Fruit fly (Drosophila melanogaster) Kc167 (cell line): ENCODE results near the gene Epg5.

Experiments
- Myc ChIP-seq: fragments of >200 bp; optimal IDR thresholded peaks from 2 replicates; lab custom pipeline; 2017; ENCODE audit warnings: missing external identifiers
- Sin3A ChIP-seq: fragments of >200 bp; optimal IDR thresholded peaks from 2 replicates; lab custom pipeline; 2018; ENCODE audit warnings: missing external identifiers
- h ChIP-seq: fragments of >200 bp; optimal IDR thresholded peaks from 3 replicates; lab custom pipeline; 2018; ENCODE audit warnings: missing external identifiers
- insv ChIP-seq: fragments of >200 bp; optimal IDR thresholded peaks from 3 replicates; lab custom pipeline; 2018; ENCODE audit warnings: missing external identifiers
- psq ChIP-seq: fragments of >200 bp; optimal IDR thresholded peaks from 2 replicates; lab custom pipeline; 2017; ENCODE audit warnings: missing external identifiers
- ttk ChIP-seq: sonication (Bioruptor generic); optimal IDR thresholded peaks from 2 replicates; lab custom pipeline; 2017; ENCODE audit warnings: missing external identifiers

The Epg5 gene

DNA sequence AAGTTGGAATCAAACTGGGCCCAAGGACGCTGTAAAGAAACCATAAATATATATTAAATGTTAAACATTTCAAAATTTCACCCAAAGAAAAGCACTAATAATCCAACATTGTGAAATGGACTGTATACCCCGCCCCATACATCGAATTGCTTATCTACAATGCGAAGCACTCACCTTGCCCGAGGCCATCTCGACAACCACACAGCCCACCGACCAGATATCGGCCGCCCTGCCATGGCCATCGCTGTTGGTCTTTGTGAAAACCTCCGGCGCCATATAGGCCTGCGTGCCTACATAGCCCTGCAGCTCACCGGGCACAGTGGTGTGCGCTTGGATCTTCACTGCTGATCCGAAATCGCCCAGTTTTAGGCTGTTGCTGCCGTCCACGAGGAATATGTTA is 25.1 kb downstream of the Epg5 start:
- TF ChIP-seq ttk (lab: Kevin White, UChicago) (no peak), Myc (lab: Kevin White, UChicago) (no peak), psq (lab: Kevin White, UChicago) (no peak), insv (lab: Kevin White, UChicago) (no peak), Sin3A (lab: Kevin White, UChicago) (no peak), h (no peak)

- TF ChIP-seq psq (lab: Kevin White, UChicago) = no peak
- no peak for TF ChIP-seq Sin3A (lab: Kevin White, UChicago)
- no peak for TF ChIP-seq h
- no peak for TF ChIP-seq Myc (lab: Kevin White, UChicago)
- TF ChIP-seq ttk (lab: Kevin White, UChicago) = no peak
- no peak for TF ChIP-seq insv (lab: Kevin White, UChicago)
Measured at dm6 chr3R:18732381-18732780, 26.3 kb downstream of the Epg5 start, which contains the start of gene CG14302. Gene CG14302 (plus strand): TSS chr3R:18732681.

dm6 chr3R:18731241-18731640 is 27.4 kb downstream of the Epg5 start:
- TF ChIP-seq h (no peak), psq (lab: Kevin White, UChicago) (no peak), Sin3A (lab: Kevin White, UChicago) (no peak), Myc (lab: Kevin White, UChicago) (no peak), ttk (lab: Kevin White, UChicago) (no peak), insv (lab: Kevin White, UChicago) (no peak)

DNA sequence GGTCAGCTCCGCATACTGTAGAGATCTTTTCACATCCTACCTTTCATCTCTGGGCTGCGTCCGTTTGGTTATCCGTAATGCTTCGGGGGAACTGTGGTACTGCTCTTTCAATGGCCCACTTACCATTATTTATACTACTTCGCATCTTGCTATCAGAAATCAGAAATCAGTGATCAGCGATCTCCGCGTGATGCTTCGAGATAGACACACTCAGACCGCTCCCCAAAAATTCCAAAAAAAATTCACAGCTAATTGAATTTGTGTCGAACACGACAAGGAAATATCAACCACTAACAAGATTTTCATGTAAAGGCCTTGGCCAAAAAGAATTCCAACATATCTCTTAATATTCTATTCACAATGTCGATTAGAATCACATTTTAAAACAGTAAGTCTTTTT is 30.3 kb downstream of the Epg5 start, which contains the start of gene CG7715:
Gene CG7715, minus strand, starts transcription at position 101 of the 400 bp plus-strand sequence.
- TF ChIP-seq Myc (lab: Kevin White, UChicago) (no peak), h (no peak), ttk (lab: Kevin White, UChicago) (no peak), psq (lab: Kevin White, UChicago) (no peak), insv (lab: Kevin White, UChicago) (no peak), Sin3A (lab: Kevin White, UChicago) (no peak)

DNA sequence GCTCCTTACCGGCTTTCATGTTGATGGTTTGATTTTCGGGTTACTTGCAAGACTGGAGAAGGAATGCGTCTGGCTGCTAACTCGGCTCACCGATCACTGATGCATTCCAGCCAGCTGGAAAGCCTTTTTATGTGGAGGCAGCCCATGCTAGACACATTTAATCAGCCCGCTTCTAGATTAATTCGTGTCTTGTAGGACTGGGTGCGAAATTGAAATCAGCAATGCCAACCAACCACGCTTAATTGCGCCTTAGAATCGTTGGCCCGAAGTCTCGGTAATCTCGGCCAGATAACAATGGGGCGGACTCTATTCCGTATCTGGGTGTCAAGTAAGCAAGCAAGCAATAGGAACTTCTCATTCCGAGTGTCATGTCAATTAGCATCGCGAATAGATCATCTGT is 32.3 kb downstream of the Epg5 start, which contains the start of gene CG7714:
Gene CG7714, minus strand, starts transcription at position 101 of the 400 bp plus-strand sequence.
- TF ChIP-seq ttk (lab: Kevin White, UChicago) = no peak

DNA sequence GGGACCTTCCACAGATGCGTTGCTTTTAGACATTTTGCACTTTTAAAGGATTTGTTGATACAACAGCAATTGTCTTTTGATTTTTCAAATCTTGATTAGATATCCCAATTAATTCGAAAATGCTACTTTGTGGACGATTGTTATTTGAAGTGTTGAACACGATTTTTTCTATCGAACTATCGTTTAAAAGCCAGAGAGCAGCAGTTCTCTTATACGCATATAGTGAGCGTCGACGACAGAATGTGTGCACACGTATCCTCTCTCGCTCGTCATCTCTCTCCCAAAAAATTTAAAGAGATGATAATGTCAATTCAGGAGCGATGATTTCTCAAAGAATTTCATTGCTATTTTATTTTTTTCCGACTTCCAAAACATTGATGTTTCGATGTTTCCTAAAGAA is 36.2 kb downstream of the Epg5 start, which contains the start of gene CG34283:
Gene CG34283, minus strand, starts transcription at position 101 of the 400 bp plus-strand sequence.
- TF ChIP-seq ttk (lab: Kevin White, UChicago) (no peak), Sin3A (lab: Kevin White, UChicago) (no peak), h (no peak)

- no peak for TF ChIP-seq insv (lab: Kevin White, UChicago)
Measured at dm6 chr3R:18721368-18721767, 37.3 kb downstream of the Epg5 start.

dm6 chr3R:18719767-18720341 is 38.8 kb downstream of the Epg5 start:
- no peak for TF ChIP-seq h
- no peak for TF ChIP-seq insv (lab: Kevin White, UChicago)
- TF ChIP-seq ttk (lab: Kevin White, UChicago) = no peak
- TF ChIP-seq Sin3A (lab: Kevin White, UChicago) = no peak

- TF ChIP-seq h (no peak), ttk (lab: Kevin White, UChicago) (no peak), Sin3A (lab: Kevin White, UChicago) (no peak), Myc (lab: Kevin White, UChicago) (no peak)
Measured at dm6 chr3R:18707492-18707891, 51.2 kb downstream of the Epg5 start.

- no peak for TF ChIP-seq Myc (lab: Kevin White, UChicago)
- TF ChIP-seq psq (lab: Kevin White, UChicago) = no peak
- no peak for TF ChIP-seq Sin3A (lab: Kevin White, UChicago)
- no peak for TF ChIP-seq ttk (lab: Kevin White, UChicago)
- TF ChIP-seq insv (lab: Kevin White, UChicago) = no peak
- no peak for TF ChIP-seq h
Measured at dm6 chr3R:18706289-18706688, 52.4 kb downstream of the Epg5 start.

dm6 chr3R:18705150-18705549 is 53.5 kb downstream of the Epg5 start, which contains the start of the genes ChAT and VAChT:
Gene ChAT (plus strand): TSS chr3R:18705501.
Gene VAChT (plus strand): TSS chr3R:18705501.
- TF ChIP-seq insv (lab: Kevin White, UChicago) (no peak), ttk (lab: Kevin White, UChicago) (no peak), Myc (lab: Kevin White, UChicago) (no peak)

DNA sequence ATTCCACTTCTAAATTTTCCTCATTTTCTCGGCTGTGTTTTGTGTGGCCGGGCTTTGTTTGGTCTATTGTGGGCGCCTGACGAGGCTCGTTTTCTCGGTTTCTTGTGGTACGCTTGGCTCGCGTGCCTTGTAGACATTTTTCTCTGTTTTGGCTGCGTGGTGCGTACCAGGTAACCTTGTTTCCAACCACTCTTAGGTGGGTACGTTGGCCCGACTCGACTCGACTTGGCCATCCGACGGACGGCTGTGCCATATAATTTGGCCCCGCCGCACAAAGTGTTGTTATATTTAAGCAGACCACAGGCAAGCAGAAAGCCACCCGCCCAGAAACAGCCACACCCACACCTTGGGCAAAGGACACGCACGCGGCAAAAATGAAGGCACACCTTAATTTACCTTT is 55.2 kb downstream of the Epg5 start:
- TF ChIP-seq Sin3A (lab: Kevin White, UChicago) = no peak
